Worm (Caenorhabditis elegans) whole organism, L3 larva: ENCODE measurements around the gene F49C12.1.
"Not testable (repeated sequence)": the region's sequence is repeated elsewhere in the genome, so short reads cannot be mapped to it uniquely, and the experiment has no call there.

Source experiments
- ZK546.5 ChIP-seq: sonication (generic microtip); optimal IDR thresholded peaks from 2 replicates; lab custom pipeline; 2017; ENCODE audit warnings: missing biosample characterization, missing genetic modification characterization
- ama-1 ChIP-seq: fragments of 150-350 bp; optimal IDR thresholded peaks from 2 replicates; lab custom pipeline; 2018
- ceh-82 ChIP-seq: fragments of 150-350 bp; optimal IDR thresholded peaks from 2 replicates; lab custom pipeline; 2014; ENCODE audit warnings: missing biosample characterization, missing genetic modification characterization
- ceh-9 ChIP-seq: sonication (generic microtip); optimal IDR thresholded peaks from 2 replicates; lab custom pipeline; 2018; ENCODE audit warnings: missing biosample characterization, missing genetic modification characterization
- daf-12 ChIP-seq: fragments of 150-350 bp; optimal IDR thresholded peaks from 2 replicates; lab custom pipeline; 2014; ENCODE audit warnings: missing biosample characterization, missing genetic modification reagents, missing genetic modification characterization
- egl-5 ChIP-seq: fragments of 150-350 bp; optimal IDR thresholded peaks from 2 replicates; lab custom pipeline; 2017; ENCODE audit warnings: missing biosample characterization, missing genetic modification reagents, missing genetic modification characterization, inconsistent platforms
- elt-1 ChIP-seq: fragments of 150-350 bp; optimal IDR thresholded peaks from 2 replicates; lab custom pipeline; 2014; ENCODE audit warnings: missing biosample characterization, missing genetic modification characterization
- elt-3 ChIP-seq, 3 experiments: fragments of 150-350 bp in 1 of 3; sonication (generic microtip) in 2 of 3; optimal IDR thresholded peaks; 2 replicates in 2 of 3; 4 replicates in 1 of 3; lab custom pipeline; 2014 to 2017; ENCODE audit warnings: missing biosample characterization in 3 of 3, missing genetic modification characterization in 3 of 3
- eor-1 ChIP-seq, 2 experiments: fragments of 150-350 bp; optimal IDR thresholded peaks; 2 replicates each; lab custom pipeline; 2014 to 2018; ENCODE audit warnings: missing biosample characterization in 2 of 2, missing genetic modification characterization in 2 of 2
- fkh-10 ChIP-seq: sonication (generic microtip); optimal IDR thresholded peaks from 2 replicates; lab custom pipeline; 2017; ENCODE audit warnings: missing biosample characterization, missing genetic modification reagents, missing genetic modification characterization
- fos-1 ChIP-seq: fragments of 150-350 bp; optimal IDR thresholded peaks from 2 replicates; lab custom pipeline; 2014; ENCODE audit warnings: missing biosample characterization, missing genetic modification characterization
- hmg-11 ChIP-seq: sonication (generic microtip); optimal IDR thresholded peaks from 2 replicates; lab custom pipeline; 2016; ENCODE audit warnings: missing genetic modification characterization, missing compliant biosample characterization
- jun-1 ChIP-seq: fragments of 150-350 bp; optimal IDR thresholded peaks from 2 replicates; lab custom pipeline; 2014; ENCODE audit warnings: missing biosample characterization, missing genetic modification reagents, missing genetic modification characterization
- lin-15B ChIP-seq: fragments of 150-350 bp; optimal IDR thresholded peaks from 2 replicates; lab custom pipeline; 2014; ENCODE audit warnings: missing biosample characterization, missing genetic modification characterization
- lsy-12 ChIP-seq: sonication (generic microtip); optimal IDR thresholded peaks from 2 replicates; lab custom pipeline; 2016; ENCODE audit warnings: mild to moderate bottlenecking, missing genetic modification characterization, missing compliant biosample characterization
- mdl-1 ChIP-seq: fragments of 150-350 bp; optimal IDR thresholded peaks from 2 replicates; lab custom pipeline; 2014; ENCODE audit warnings: missing biosample characterization, missing genetic modification characterization
- nhr-11 ChIP-seq: fragments of 150-350 bp; optimal IDR thresholded peaks from 2 replicates; lab custom pipeline; 2014; ENCODE audit warnings: missing biosample characterization, missing genetic modification characterization
- nhr-12 ChIP-seq: fragments of 150-350 bp; optimal IDR thresholded peaks from 2 replicates; lab custom pipeline; 2014; ENCODE audit warnings: missing biosample characterization, missing genetic modification characterization
- nhr-237 ChIP-seq: fragments of 150-350 bp; optimal IDR thresholded peaks from 2 replicates; lab custom pipeline; 2014; ENCODE audit warnings: missing biosample characterization, missing genetic modification characterization
- nhr-43 ChIP-seq: sonication (generic microtip); optimal IDR thresholded peaks from 2 replicates; lab custom pipeline; 2016; ENCODE audit warnings: mild to moderate bottlenecking, missing genetic modification characterization, missing compliant biosample characterization; ENCODE audit not compliant: poor library complexity, severe bottlenecking
- nhr-67 ChIP-seq: fragments of 150-350 bp; optimal IDR thresholded peaks from 2 replicates; lab custom pipeline; 2014; ENCODE audit warnings: missing biosample characterization, missing genetic modification characterization
- nhr-76 ChIP-seq: fragments of 150-350 bp; sonication (generic microtip); optimal IDR thresholded peaks from 5 replicates; lab custom pipeline; 2014; ENCODE audit warnings: missing biosample characterization, missing genetic modification characterization
- nhr-77 ChIP-seq: fragments of 150-350 bp; optimal IDR thresholded peaks from 2 replicates; lab custom pipeline; 2014; ENCODE audit warnings: missing biosample characterization, missing genetic modification characterization
- pha-4 ChIP-seq: fragments of 150-350 bp; optimal IDR thresholded peaks from 2 replicates; lab custom pipeline; 2014; ENCODE audit warnings: missing biosample characterization, missing genetic modification reagents, missing genetic modification characterization
- sea-2 ChIP-seq: fragments of 150-350 bp; sonication (generic microtip); optimal IDR thresholded peaks from 4 replicates; lab custom pipeline; 2014; ENCODE audit warnings: missing biosample characterization, missing genetic modification reagents, missing genetic modification characterization
- skn-1 ChIP-seq: fragments of 150-350 bp; optimal IDR thresholded peaks from 2 replicates; lab custom pipeline; 2014; ENCODE audit warnings: missing biosample characterization, missing genetic modification characterization
- snpc-4 ChIP-seq: fragments of 150-350 bp; optimal IDR thresholded peaks from 2 replicates; lab custom pipeline; 2014; ENCODE audit warnings: missing biosample characterization, missing genetic modification characterization
- tbx-2 ChIP-seq: sonication (generic microtip); optimal IDR thresholded peaks from 2 replicates; lab custom pipeline; 2016; ENCODE audit warnings: mild to moderate bottlenecking, missing genetic modification characterization, missing compliant biosample characterization
- unc-39 ChIP-seq: sonication (generic microtip); optimal IDR thresholded peaks from 4 replicates; lab custom pipeline; 2017; ENCODE audit warnings: missing biosample characterization, missing genetic modification characterization
- unc-62 ChIP-seq: fragments of 150-350 bp; sonication (generic microtip); optimal IDR thresholded peaks from 4 replicates; lab custom pipeline; 2014; ENCODE audit warnings: missing biosample characterization, missing genetic modification reagents, missing genetic modification characterization
- zag-1 ChIP-seq: fragments of 150-350 bp; optimal IDR thresholded peaks from 2 replicates; lab custom pipeline; 2014; ENCODE audit warnings: missing biosample characterization, missing genetic modification characterization
- ztf-11 ChIP-seq: fragments of 150-350 bp; optimal IDR thresholded peaks from 2 replicates; lab custom pipeline; 2014; ENCODE audit warnings: missing biosample characterization, missing genetic modification characterization
- ztf-4 ChIP-seq: fragments of 150-350 bp; optimal IDR thresholded peaks from 2 replicates; lab custom pipeline; 2014; ENCODE audit warnings: missing biosample characterization, missing genetic modification characterization

Gene F49C12.1

ce11 chrIV:9251079-9251478 is 45.1 kb downstream of the F49C12.1 start, which contains the start of gene Y11D7A.8:
TSS of gene Y11D7A.8 (plus strand) at chrIV:9251379.
- no peak for TF ChIP-seq hmg-11 (tag; lab: Kevin White, UChicago)
- TF ChIP-seq sea-2 (GFP tag; lab: Kevin White, UChicago), result no peak
- TF ChIP-seq nhr-77, result no peak
- no peak for TF ChIP-seq elt-1 (tag; lab: Kevin White, UChicago)
- TF ChIP-seq eor-1 (tag; optimal IDR thresholded peaks at IDR 0.05; lab: Kevin White, UChicago), result no peak
- TF ChIP-seq fkh-10 (GFP tag; lab: Kevin White, UChicago), result no peak
- TF ChIP-seq nhr-237 (tag; lab: Kevin White, UChicago), result no peak
- no peak for TF ChIP-seq jun-1 (tag; lab: Kevin White, UChicago)
- no peak for TF ChIP-seq pha-4 (tag; lab: Kevin White, UChicago)
- no peak for TF ChIP-seq nhr-12
- no peak for TF ChIP-seq egl-5 (tag; lab: Kevin White, UChicago)
- no peak for TF ChIP-seq ceh-9 (tag; lab: Kevin White, UChicago)
- no peak for TF ChIP-seq ZK546.5 (tag; lab: Kevin White, UChicago)
- TF ChIP-seq ceh-82 (tag; lab: Kevin White, UChicago), result no peak
- no peak for TF ChIP-seq skn-1
- no peak for TF ChIP-seq nhr-76
- TF ChIP-seq zag-1 (tag; lab: Kevin White, UChicago), result no peak
- TF ChIP-seq tbx-2 (tag; lab: Kevin White, UChicago), result no peak
- no peak for TF ChIP-seq ztf-11 (tag; lab: Kevin White, UChicago)
- no peak for TF ChIP-seq unc-62

- not testable (repeated sequence) for TF ChIP-seq nhr-76; mdl-1 (tag; lab: Kevin White, UChicago); nhr-43 (tag; lab: Kevin White, UChicago)
Observed at ce11 chrIV:9249219-9249618, 46.9 kb downstream of the F49C12.1 start, which contains the start of gene Y11D7A.7. TSS of gene Y11D7A.7 (plus strand) at chrIV:9249519.

ce11 chrIV:9245423-9245822 is 50.7 kb downstream of the F49C12.1 start, which contains the start of gene Y11D7A.5:
TSS of gene Y11D7A.5 (minus strand) at chrIV:9245523.
- TF ChIP-seq lin-15B (tag; lab: Kevin White, UChicago), result no peak
- TF ChIP-seq lsy-12, result no peak
- TF ChIP-seq fos-1, result no peak
- TF ChIP-seq snpc-4 (tag; lab: Kevin White, UChicago), result no peak
- TF ChIP-seq fkh-10 (GFP tag; lab: Kevin White, UChicago), result no peak
- no peak for TF ChIP-seq unc-39 (tag; lab: Kevin White, UChicago)
- no peak for TF ChIP-seq eor-1 (tag; optimal IDR thresholded peaks at IDR 0.05; lab: Kevin White, UChicago)
- TF ChIP-seq elt-1 (tag; lab: Kevin White, UChicago), result no peak
- no peak for TF ChIP-seq ztf-4 (tag; lab: Kevin White, UChicago)
- no peak for TF ChIP-seq sea-2 (GFP tag; lab: Kevin White, UChicago)
- no peak for TF ChIP-seq ama-1 (lab: Kevin White, UChicago)
- TF ChIP-seq ztf-11 (tag; lab: Kevin White, UChicago), result no peak
- no peak for TF ChIP-seq elt-3 (tag; optimal IDR thresholded peaks at IDR 0.05; lab: Kevin White, UChicago)
- no peak for TF ChIP-seq nhr-11
- no peak for TF ChIP-seq daf-12 (tag; lab: Kevin White, UChicago)
- TF ChIP-seq nhr-67 (tag; lab: Kevin White, UChicago), result no peak
- TF ChIP-seq tbx-2 (tag; lab: Kevin White, UChicago), result no peak
- TF ChIP-seq, all 47 proteins: peak for 0
